Worm (Caenorhabditis elegans): ENCODE data around the gene spe-26.

DNA sequence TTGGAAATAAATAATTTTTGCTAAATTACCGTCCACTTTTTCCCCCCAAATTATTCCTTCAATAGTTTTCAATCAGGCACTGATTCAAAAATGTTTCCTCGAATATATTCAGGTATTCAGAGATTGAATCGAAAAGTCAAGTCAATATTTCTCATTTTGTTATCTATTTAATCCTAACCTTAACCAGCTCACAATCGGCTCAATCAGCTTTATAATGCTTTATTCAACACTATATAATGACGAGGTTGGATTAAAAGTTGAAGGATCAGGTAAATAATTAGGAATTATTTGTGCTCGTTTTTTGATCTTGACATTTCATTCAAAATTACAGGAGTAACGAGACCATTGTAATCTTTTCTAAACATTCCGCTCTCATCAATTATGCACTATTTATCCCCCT is 38.8 kb upstream of the spe-26 start:
- no peak for TF ChIP-seq ceh-9 (tag; optimal IDR thresholded peaks at IDR 0.05)
- no peak for TF ChIP-seq ets-4 (tag; optimal IDR thresholded peaks at IDR 0.05)
- no peak for TF ChIP-seq nhr-232 (tag; optimal IDR thresholded peaks at IDR 0.05)
- TF ChIP-seq elt-2 (tag; optimal IDR thresholded peaks at IDR 0.05) = no peak
- no peak for TF ChIP-seq unc-86 (tag; optimal IDR thresholded peaks at IDR 0.05)
- TF ChIP-seq Y22D7AL.16 (tag; optimal IDR thresholded peaks at IDR 0.05) = no peak
- no peak for TF ChIP-seq odd-2 (tag; optimal IDR thresholded peaks at IDR 0.05)
- no peak for TF ChIP-seq sox-4 (tag; optimal IDR thresholded peaks at IDR 0.05)

All from whole organism, late embryonic.